Fruit fly (Drosophila melanogaster): ENCODE measurements around the gene Dim1.

The Dim1 gene

DNA sequence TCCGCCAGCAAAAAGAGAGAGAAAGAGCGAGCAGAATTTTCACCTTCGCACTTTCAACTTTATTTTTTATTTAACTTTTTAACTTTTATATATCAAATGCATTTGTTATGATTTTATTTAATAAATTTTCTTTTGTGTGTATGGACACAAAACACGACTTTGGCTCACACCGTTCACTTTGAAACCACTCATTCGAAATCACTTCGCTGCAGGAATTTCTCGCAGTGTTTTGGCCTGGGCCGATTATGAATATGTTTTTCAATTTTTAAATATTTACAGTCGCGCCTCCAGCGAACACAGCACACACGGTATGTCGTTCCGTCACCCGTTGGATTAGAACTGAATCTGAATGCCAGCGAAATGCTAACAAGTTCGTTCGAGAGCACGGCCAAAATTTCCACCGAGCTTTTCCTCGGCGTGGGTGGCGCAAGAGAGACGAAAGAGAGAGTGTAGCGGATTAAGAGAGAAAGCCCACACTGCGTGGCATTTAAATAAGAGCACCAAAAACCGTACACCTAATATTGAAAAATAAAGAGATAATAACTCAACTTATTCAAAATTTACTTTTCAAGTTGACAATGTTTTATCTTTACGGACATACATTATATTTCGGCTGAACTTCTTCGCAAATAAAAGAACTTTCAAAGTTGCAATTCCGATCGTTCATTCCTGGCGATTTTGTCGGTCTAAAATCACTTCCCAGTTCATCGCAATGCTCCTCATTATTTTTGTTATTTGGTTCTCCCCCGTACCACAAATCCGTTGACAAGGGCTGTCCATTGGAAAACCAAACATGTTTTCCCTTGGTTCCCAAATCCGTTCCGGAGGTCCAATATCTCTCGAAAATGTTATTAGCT is 38.1 kb downstream of the Dim1 start, which contains the start of gene CG15431 (continued):
- TF ChIP-seq CG7357 (GFP tag; IDR thresholded peaks at IDR 0.05) (no peak), PHDP (tag; optimal IDR thresholded peaks at IDR 0.05) (peak; percentile 64), C15 (GFP tag; IDR thresholded peaks at IDR 0.05) (peak; percentile 46; the same call in 1 of the 3 replicates), CG11085 (GFP tag; IDR thresholded peaks at IDR 0.05) (no peak), CG14667 (GFP tag; IDR thresholded peaks at IDR 0.05) (0 out of 2 replicates have a peak, but pooled peaks have one; percentile 8), slbo (GFP tag; IDR thresholded peaks at IDR 0.05) (peak; percentile 78), Xrp1 (GFP tag; IDR thresholded peaks at IDR 0.05) (peak; percentile 57), CG10543 (GFP tag; optimal IDR thresholded peaks at IDR 0.05) (no peak), az2 (GFP tag; optimal IDR thresholded peaks at IDR 0.05) (peak; percentile 52), CG13624 (GFP tag; optimal IDR thresholded peaks at IDR 0.05) (peak; percentile 25), CG6654 (GFP tag; optimal IDR thresholded peaks at IDR 0.05) (no peak), Aef1 (GFP tag; IDR thresholded peaks at IDR 0.05) (peak; percentile 46; the same call in 2 of the 3 replicates), Mad (GFP tag; optimal IDR thresholded peaks at IDR 0.05) (peak; percentile 41), Dfd (GFP tag; optimal IDR thresholded peaks at IDR 0.05) (no peak), CG13894 (tag; optimal IDR thresholded peaks at IDR 0.05) (peak; percentile 15), Hr51 (GFP tag; optimal IDR thresholded peaks at IDR 0.05) (peak; percentile 52 to 62), slp2 (GFP tag; optimal IDR thresholded peaks at IDR 0.05) (peak; percentile 13), pho (GFP tag; optimal IDR thresholded peaks at IDR 0.05) (peak; percentile 3), CG13424 (tag; optimal IDR thresholded peaks at IDR 0.05) (peak; percentile 44), CG31441 (GFP tag; IDR thresholded peaks at IDR 0.05) (peak; percentile 46; the same call in 1 of the 2 replicates), Sox102F (GFP tag; optimal IDR thresholded peaks at IDR 0.05) (no peak), Adf1 (GFP tag; IDR thresholded peaks at IDR 0.05) (peak; percentile 42; the same call in 1 of the 2 replicates), CG17802 (tag; optimal IDR thresholded peaks at IDR 0.05) (no peak), CG34422 (GFP tag; IDR thresholded peaks at IDR 0.05) (0 out of 3 replicates have a peak, but pooled peaks have one; percentile 47), Asciz (GFP tag; optimal IDR thresholded peaks at IDR 0.05) (peak; percentile 44), MESR4 (GFP tag; optimal IDR thresholded peaks at IDR 0.05) (no peak), ranshi (GFP tag; IDR thresholded peaks at IDR 0.05) (no peak; the same call in 1 of the 2 replicates), CG3995 (GFP tag; optimal IDR thresholded peaks at IDR 0.05) (no peak), CG16813 (GFP tag; IDR thresholded peaks at IDR 0.05; ENCODE audit: partially characterized antibody) (no peak), CG10366 (GFP tag; IDR thresholded peaks at IDR 0.05) (peak; percentile 62), ac (GFP tag; optimal IDR thresholded peaks at IDR 0.05) (no peak), unc-4 (GFP tag; IDR thresholded peaks at IDR 0.05; ENCODE audit: partially characterized antibody) (no peak), CG9727 (GFP tag; optimal IDR thresholded peaks at IDR 0.05) (peak; percentile 44), HLH3B (GFP tag; IDR thresholded peaks at IDR 0.05) (peak; percentile 65; the same call in 1 of the 2 replicates), BtbVII (GFP tag; optimal IDR thresholded peaks at IDR 0.05) (peak; percentile 43), CG8924 (tag; optimal IDR thresholded peaks at IDR 0.05) (peak; percentile 56), Pdp1 (GFP tag; optimal IDR thresholded peaks at IDR 0.05) (peak; percentile 11 to 60), seq (GFP tag; IDR thresholded peaks at IDR 0.05) (peak; percentile 53; the same call in 1 of the 2 replicates), fru (optimal IDR thresholded peaks at IDR 0.05) (no peak), gcm (GFP tag; optimal IDR thresholded peaks at IDR 0.05) (no peak), bsh (GFP tag; optimal IDR thresholded peaks at IDR 0.05) (no peak), Ada2b (GFP tag; IDR thresholded peaks at IDR 0.05) (peak; percentile 55; the same call in 1 of the 2 replicates), ara (GFP tag; IDR thresholded peaks at IDR 0.05) (no peak), Oli (tag; optimal IDR thresholded peaks at IDR 0.05) (peak; percentile 53)

All from whole organism, embryonic.